Fruit fly (Drosophila melanogaster): Measurements from ENCODE around the gene Mulk.

Mulk gene

dm6 chr2L:10276846-10277245 is 7.0 kb downstream of the Mulk start (continued):
- TF ChIP-seq CG1647 (GFP tag; optimal IDR thresholded peaks at IDR 0.05) (peak; percentile 36), caup (GFP tag; optimal IDR thresholded peaks at IDR 0.05; ENCODE audit: severe bottlenecking) (no peak), Ada2b (GFP tag; IDR thresholded peaks at IDR 0.05) (0 out of 2 replicates have a peak, but pooled peaks have one; percentile 43), CG4854 (GFP tag; optimal IDR thresholded peaks at IDR 0.05) (no peak), org-1 (GFP tag; optimal IDR thresholded peaks at IDR 0.05) (no peak), CG34376 (GFP tag; optimal IDR thresholded peaks at IDR 0.05) (no peak), Oli (tag; optimal IDR thresholded peaks at IDR 0.05) (no peak), gcm2 (GFP tag; optimal IDR thresholded peaks at IDR 0.05) (no peak), CG10147 (GFP tag; optimal IDR thresholded peaks at IDR 0.05) (no peak), pzg (GFP tag; optimal IDR thresholded peaks at IDR 0.05) (no peak), slp2 (GFP tag; optimal IDR thresholded peaks at IDR 0.05) (no peak), B-H1 (GFP tag; IDR thresholded peaks at IDR 0.05) (no peak), amos (GFP tag; IDR thresholded peaks at IDR 0.05; ENCODE audit: partially characterized antibody) (no peak), dm (GFP tag; optimal IDR thresholded peaks at IDR 0.05) (peak; percentile 5), pan (optimal IDR thresholded peaks at IDR 0.05) (no peak), pan (GFP tag; optimal IDR thresholded peaks at IDR 0.05 in 1 of 2, IDR thresholded peaks at IDR 0.05 in 1 of 2) (peak in 1 of 2 experiments; percentile 27), CG13624 (GFP tag; optimal IDR thresholded peaks at IDR 0.05) (peak; percentile 33), CG13424 (tag; optimal IDR thresholded peaks at IDR 0.05) (no peak), jumu (GFP tag; optimal IDR thresholded peaks at IDR 0.05) (no peak), CkIIα-i1 (GFP tag; IDR thresholded peaks at IDR 0.05) (no peak), esg (GFP tag; conservative IDR thresholded peaks at IDR 0.05) (no peak), Atf6 (GFP tag; IDR thresholded peaks at IDR 0.05) (no peak), CG3838 (GFP tag; optimal IDR thresholded peaks at IDR 0.05) (no peak), NC2β (GFP tag; optimal IDR thresholded peaks at IDR 0.05) (peak; percentile 50), gro (GFP tag; optimal IDR thresholded peaks at IDR 0.05) (no peak), CG13775 (GFP tag; optimal IDR thresholded peaks at IDR 0.05) (peak; percentile 31), CG14965 (GFP tag; optimal IDR thresholded peaks at IDR 0.05; ENCODE audit: borderline replicate concordance) (no peak), Doc3 (GFP tag; IDR thresholded peaks at IDR 0.05; ENCODE audit: partially characterized antibody) (no peak), CG9817 (tag; optimal IDR thresholded peaks at IDR 0.05) (no peak), Sox102F (GFP tag; optimal IDR thresholded peaks at IDR 0.05) (no peak), CG6689 (GFP tag; IDR thresholded peaks at IDR 0.05) (peak; percentile 19; the same call in 1 of the 2 replicates), Hr39 (optimal IDR thresholded peaks at IDR 0.05) (no peak), ewg (GFP tag; optimal IDR thresholded peaks at IDR 0.05) (no peak), az2 (GFP tag; optimal IDR thresholded peaks at IDR 0.05) (peak; percentile 32), CG18011 (GFP tag; optimal IDR thresholded peaks at IDR 0.05) (peak; percentile 10), CG33213 (GFP tag; optimal IDR thresholded peaks at IDR 0.05) (peak; percentile 46), unpg (GFP tag; optimal IDR thresholded peaks at IDR 0.05) (no peak), Ssrp (tag; optimal IDR thresholded peaks at IDR 0.05) (no peak), NFAT (GFP tag; IDR thresholded peaks at IDR 0.05) (no peak), mld (GFP tag; IDR thresholded peaks at IDR 0.05; ENCODE audit: partially characterized antibody) (no peak), Hmr (GFP tag; optimal IDR thresholded peaks at IDR 0.05) (no peak), Hey (tag; optimal IDR thresholded peaks at IDR 0.05) (no peak), Dfd (GFP tag; optimal IDR thresholded peaks at IDR 0.05) (no peak), tap (tag; optimal IDR thresholded peaks at IDR 0.05) (no peak), bowl (GFP tag; IDR thresholded peaks at IDR 0.05) (no peak), CG15011 (GFP tag; optimal IDR thresholded peaks at IDR 0.05) (no peak), CG2120 (GFP tag; optimal IDR thresholded peaks at IDR 0.05) (no peak), cg (GFP tag; optimal IDR thresholded peaks at IDR 0.05) (peak; percentile 92), Meics (GFP tag; optimal IDR thresholded peaks at IDR 0.05) (no peak), peb (GFP tag; IDR thresholded peaks at IDR 0.05) (peak; percentile 11; the same call in 1 of the 2 replicates), gt (GFP tag; IDR thresholded peaks at IDR 0.05) (no peak), dati (GFP tag; IDR thresholded peaks at IDR 0.05) (0 out of 2 replicates have a peak, but pooled peaks have one; percentile 8)

Measured in whole organism, embryonic.